Fruit fly (Drosophila melanogaster) whole organism: Measurements from ENCODE around the gene Npc2e.

Experiments used
- CG8478 ChIP-seq: fragments of >200 bp; optimal IDR thresholded peaks from 2 replicates; lab custom pipeline; 2018; ENCODE audit warnings: inconsistent platforms
- Dll ChIP-seq: fragments of >200 bp; optimal IDR thresholded peaks from 2 replicates; lab custom pipeline; 2017
- pan ChIP-seq: fragments of >200 bp; optimal IDR thresholded peaks from 2 replicates; lab custom pipeline; 2017
- psq ChIP-seq: fragments of >200 bp; optimal IDR thresholded peaks from 2 replicates; lab custom pipeline; 2017

DNA sequence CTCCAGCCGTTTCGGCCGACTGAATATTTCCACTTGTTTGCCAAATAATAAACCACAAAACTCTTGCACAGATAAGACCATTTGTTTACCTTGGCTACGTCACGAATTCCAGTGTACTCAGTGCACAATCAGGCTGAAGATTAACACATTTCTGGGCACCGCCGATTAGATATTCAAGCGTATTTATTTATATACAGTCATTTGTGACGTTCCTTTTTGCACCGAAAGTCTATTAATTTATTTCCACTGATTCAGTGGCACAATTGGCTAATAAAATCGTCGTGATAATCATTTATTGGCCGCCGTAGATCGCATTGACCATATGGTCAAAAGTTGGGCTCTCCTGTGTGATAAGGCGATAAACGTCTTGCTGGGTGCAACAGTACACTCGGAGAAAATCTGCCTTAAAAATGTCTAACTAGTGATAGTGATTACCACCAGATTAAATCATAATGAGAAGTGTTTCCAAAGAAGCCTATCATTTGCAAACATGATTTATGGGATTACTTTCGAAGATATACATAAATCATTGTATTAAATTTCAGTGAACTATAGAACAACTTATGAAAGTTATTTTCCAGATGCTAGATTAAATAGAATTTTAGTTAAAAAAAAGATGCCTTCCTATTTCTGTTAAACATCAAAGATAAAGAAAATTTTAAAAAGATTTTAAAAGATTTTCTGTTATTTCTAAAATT, 1.3 kb downstream of the Npc2e start:
- TF ChIP-seq pan (lab: Kevin White, UChicago) = no peak
- TF ChIP-seq psq = no peak
- TF ChIP-seq CG8478 (lab: Kevin White, UChicago) = no peak
- TF ChIP-seq Dll (lab: Kevin White, UChicago) = no peak
